Fruit fly (Drosophila melanogaster): Measurements from ENCODE around the gene Met75Ca.

The Met75Ca gene

DNA sequence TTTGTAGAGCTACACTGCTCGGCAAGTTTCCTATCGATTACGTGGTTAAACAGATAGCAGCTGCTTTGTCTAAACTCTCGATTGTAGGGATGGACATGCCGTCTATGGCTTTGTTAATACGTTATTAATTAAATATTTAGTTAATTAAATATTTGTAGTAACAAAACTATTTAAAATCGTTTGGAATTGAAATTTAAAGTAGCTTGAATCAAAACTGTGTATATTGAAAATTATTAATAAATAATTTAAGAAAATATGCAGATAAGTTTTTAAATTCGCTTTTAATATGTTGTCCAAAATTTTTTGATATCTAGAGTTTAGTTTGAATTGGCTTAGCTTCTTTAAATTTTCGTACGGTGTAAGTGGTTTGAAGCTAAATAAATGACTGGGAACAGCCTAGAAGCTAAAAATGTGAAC lies 11.2 kb downstream of the Met75Ca start, which contains the start of gene CG32196 (continued):
- TF ChIP-seq ac (GFP tag; optimal IDR thresholded peaks at IDR 0.05): no peak
- TF ChIP-seq ranshi (GFP tag; IDR thresholded peaks at IDR 0.05): peak; percentile 83
- TF ChIP-seq CG10462 (GFP tag; optimal IDR thresholded peaks at IDR 0.05): peak; percentile 35
- peak; percentile 82 for TF ChIP-seq CG10267 (tag; optimal IDR thresholded peaks at IDR 0.05)
- peak; percentile 85 for TF ChIP-seq bcd (GFP tag; optimal IDR thresholded peaks at IDR 0.05)
- peak; percentile 85 for TF ChIP-seq CG18599 (GFP tag; optimal IDR thresholded peaks at IDR 0.05)
- no peak for TF ChIP-seq bigmax (GFP tag; optimal IDR thresholded peaks at IDR 0.05)
- TF ChIP-seq Six4 (GFP tag; optimal IDR thresholded peaks at IDR 0.05): peak; percentile 65
- peak; percentile 71 for TF ChIP-seq grn (GFP tag; optimal IDR thresholded peaks at IDR 0.05)
- peak; percentile 60 for TF ChIP-seq nau (GFP tag; optimal IDR thresholded peaks at IDR 0.05)
- no peak for TF ChIP-seq CG4854 (GFP tag; optimal IDR thresholded peaks at IDR 0.05)
- peak; percentile 16 for TF ChIP-seq CTCF (GFP tag; optimal IDR thresholded peaks at IDR 0.05)
- TF ChIP-seq cato (GFP tag; optimal IDR thresholded peaks at IDR 0.05; ENCODE audit: borderline replicate concordance): peak; percentile 57
- peak; percentile 78 for TF ChIP-seq sd (tag; optimal IDR thresholded peaks at IDR 0.05)
- no peak for TF ChIP-seq prd (optimal IDR thresholded peaks at IDR 0.05)
- peak; percentile 85 for TF ChIP-seq prd (GFP tag; IDR thresholded peaks at IDR 0.05)
- TF ChIP-seq CG4282 (GFP tag; optimal IDR thresholded peaks at IDR 0.05): no peak
- TF ChIP-seq zen2 (GFP tag; IDR thresholded peaks at IDR 0.05; ENCODE audit: partially characterized antibody): no peak
- TF ChIP-seq crol (GFP tag; IDR thresholded peaks at IDR 0.05): no peak
- TF ChIP-seq yki (optimal IDR thresholded peaks at IDR 0.05): no peak
- TF ChIP-seq CG15073 (GFP tag; optimal IDR thresholded peaks at IDR 0.05): no peak
- TF ChIP-seq CG12659 (GFP tag; optimal IDR thresholded peaks at IDR 0.05): peak; percentile 90
- TF ChIP-seq Hey (tag; optimal IDR thresholded peaks at IDR 0.05): no peak
- no peak for TF ChIP-seq CkIIα-i1 (GFP tag; IDR thresholded peaks at IDR 0.05)
- no peak for TF ChIP-seq CG9876 (GFP tag; optimal IDR thresholded peaks at IDR 0.05)
- 0 out of 2 replicates have a peak, but pooled peaks have one; percentile 12 for TF ChIP-seq Lim3 (GFP tag; IDR thresholded peaks at IDR 0.05)
- peak; percentile 67 for TF ChIP-seq CG15011 (GFP tag; optimal IDR thresholded peaks at IDR 0.05)
- TF ChIP-seq PHDP (tag; optimal IDR thresholded peaks at IDR 0.05): peak; percentile 94
- peak; percentile 79 for TF ChIP-seq CG14441 (GFP tag; IDR thresholded peaks at IDR 0.05)
- TF ChIP-seq dmrt11E (tag; optimal IDR thresholded peaks at IDR 0.05): peak; percentile 84
- peak; percentile 60 for TF ChIP-seq CG18764 (GFP tag; optimal IDR thresholded peaks at IDR 0.05)
- TF ChIP-seq Bdp1 (GFP tag; optimal IDR thresholded peaks at IDR 0.05): no peak
- no peak for TF ChIP-seq Side (GFP tag; optimal IDR thresholded peaks at IDR 0.05)
- TF ChIP-seq Dad (GFP tag; optimal IDR thresholded peaks at IDR 0.05): no peak
- peak; percentile 69; the same call in 1 of the 2 replicates for TF ChIP-seq CG14667 (GFP tag; IDR thresholded peaks at IDR 0.05)
- peak; percentile 90 for TF ChIP-seq CG8924 (tag; optimal IDR thresholded peaks at IDR 0.05)
- no peak for TF ChIP-seq jumu (GFP tag; optimal IDR thresholded peaks at IDR 0.05)
- peak; percentile 40; the same call in 1 of the 2 replicates for TF ChIP-seq Rx (GFP tag; IDR thresholded peaks at IDR 0.05)
- TF ChIP-seq en (GFP tag; optimal IDR thresholded peaks at IDR 0.05): no peak
- TF ChIP-seq corto (GFP tag; optimal IDR thresholded peaks at IDR 0.05): no peak
- TF ChIP-seq nom (GFP tag; optimal IDR thresholded peaks at IDR 0.05): no peak
- no peak for TF ChIP-seq gcm2 (GFP tag; optimal IDR thresholded peaks at IDR 0.05)
- peak; percentile 90 for TF ChIP-seq Sox100B (GFP tag; optimal IDR thresholded peaks at IDR 0.05)
- TF ChIP-seq Ets97D (GFP tag; optimal IDR thresholded peaks at IDR 0.05): no peak
- no peak for TF ChIP-seq mld (GFP tag; IDR thresholded peaks at IDR 0.05; ENCODE audit: partially characterized antibody)
- no peak for TF ChIP-seq Doc3 (GFP tag; IDR thresholded peaks at IDR 0.05; ENCODE audit: partially characterized antibody)
- peak; percentile 88 for TF ChIP-seq CG7372 (GFP tag; IDR thresholded peaks at IDR 0.05)
- TF ChIP-seq CG16813 (GFP tag; IDR thresholded peaks at IDR 0.05; ENCODE audit: partially characterized antibody): no peak
- TF ChIP-seq CG7556 (GFP tag; optimal IDR thresholded peaks at IDR 0.05): peak; percentile 89
- no peak for TF ChIP-seq vvl (GFP tag; IDR thresholded peaks at IDR 0.05)
- TF ChIP-seq jigr1 (GFP tag; IDR thresholded peaks at IDR 0.05): peak; percentile 19; the same call in 1 of the 3 replicates
- TF ChIP-seq ems (GFP tag; optimal IDR thresholded peaks at IDR 0.05): no peak
